Worm (Caenorhabditis elegans): ENCODE measurements around the gene cyk-4.

ce11 chrIII:13720190-13720741 lies 50.8 kb downstream of the cyk-4 start:
- no peak for TF ChIP-seq ztf-11 (tag; optimal IDR thresholded peaks at IDR 0.05)
- no peak for TF ChIP-seq nhr-12 (tag; optimal IDR thresholded peaks at IDR 0.05)
- TF ChIP-seq dpl-1 (GFP tag; optimal IDR thresholded peaks at IDR 0.05), result no peak
- TF ChIP-seq nhr-28 (tag; optimal IDR thresholded peaks at IDR 0.05), result no peak
- TF ChIP-seq nhr-77 (tag; optimal IDR thresholded peaks at IDR 0.05), result no peak
- no peak for TF ChIP-seq lin-39 (tag; optimal IDR thresholded peaks at IDR 0.05)
- TF ChIP-seq tbx-2 (tag; optimal IDR thresholded peaks at IDR 0.05), result no peak
- no peak for TF ChIP-seq ztf-4 (tag; optimal IDR thresholded peaks at IDR 0.05)
- TF ChIP-seq lsy-2 (tag; optimal IDR thresholded peaks at IDR 0.05), result no peak
- TF ChIP-seq nhr-84 (tag; optimal IDR thresholded peaks at IDR 0.05), result no peak
